Worm (Caenorhabditis elegans): Measurements from ENCODE around the gene F01D5.3.

DNA sequence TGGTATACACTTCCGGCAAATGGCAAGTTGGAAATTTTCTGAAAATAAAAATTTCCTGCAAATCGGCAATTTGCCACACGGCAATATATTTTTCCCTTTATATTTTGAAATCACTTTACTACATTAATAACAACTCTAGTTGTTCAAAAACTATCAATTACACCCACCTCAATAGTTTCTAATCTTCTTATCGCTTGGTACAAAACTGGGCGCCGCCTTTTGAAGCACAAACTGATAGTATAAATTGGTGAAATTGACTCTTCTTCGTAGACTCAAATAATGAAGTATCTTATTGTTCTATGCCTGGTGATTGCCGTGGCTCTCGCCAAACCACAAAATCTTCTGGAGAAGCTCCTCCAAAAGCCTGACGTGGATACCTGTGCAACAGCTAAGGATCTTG is 18.8 kb downstream of the F01D5.3 start, which contains the start of gene Y39G8B.9:
- TF ChIP-seq lin-11 (tag; optimal IDR thresholded peaks at IDR 0.05) (no peak), ceh-18 (tag; optimal IDR thresholded peaks at IDR 0.05) (no peak), ceh-2 (tag; optimal IDR thresholded peaks at IDR 0.05) (no peak), nfya-1 (tag; optimal IDR thresholded peaks at IDR 0.05) (no peak), pag-3 (tag; optimal IDR thresholded peaks at IDR 0.05; ENCODE audit: borderline replicate concordance) (no peak), ceh-22 (tag; optimal IDR thresholded peaks at IDR 0.05) (no peak), pax-1 (tag; optimal IDR thresholded peaks at IDR 0.05) (no peak), pha-4 (tag; optimal IDR thresholded peaks at IDR 0.05) (no peak), fkh-6 (tag; optimal IDR thresholded peaks at IDR 0.05) (no peak)

All from whole organism, late embryonic.